Worm (Caenorhabditis elegans): Measurements from ENCODE around the gene F42G8.8.

Gene F42G8.8

ce11 chrIV:8080166-8080565, 38.7 kb upstream of the F42G8.8 start:
- TF ChIP-seq nhr-2 (tag; optimal IDR thresholded peaks at IDR 0.05), result no peak
- TF ChIP-seq nhr-237 (tag; optimal IDR thresholded peaks at IDR 0.05), result no peak
- TF ChIP-seq snpc-4 (tag; optimal IDR thresholded peaks at IDR 0.05), result no peak
- no peak for TF ChIP-seq elt-3 (tag; optimal IDR thresholded peaks at IDR 0.05)
- no peak for TF ChIP-seq hlh-1 (tag; optimal IDR thresholded peaks at IDR 0.05)
- no peak for TF ChIP-seq pha-4 (tag; optimal IDR thresholded peaks at IDR 0.05)
- no peak for TF ChIP-seq mls-2 (tag; optimal IDR thresholded peaks at IDR 0.05)
- TF ChIP-seq zip-8 (tag; optimal IDR thresholded peaks at IDR 0.05), result no peak
- no peak for TF ChIP-seq ces-1 (GFP tag; optimal IDR thresholded peaks at IDR 0.05)
- TF ChIP-seq nhr-76 (tag; optimal IDR thresholded peaks at IDR 0.05), result no peak
- no peak for TF ChIP-seq lin-32 (GFP tag; optimal IDR thresholded peaks at IDR 0.05)
- TF ChIP-seq nhr-28 (tag; optimal IDR thresholded peaks at IDR 0.05), result no peak
- TF ChIP-seq bed-3 (GFP tag; optimal IDR thresholded peaks at IDR 0.05), result no peak

ce11 chrIV:8080782-8081181, 38.1 kb upstream of the F42G8.8 start:
- TF ChIP-seq mep-1 (tag; optimal IDR thresholded peaks at IDR 0.05) (no peak), unc-62 (GFP tag; optimal IDR thresholded peaks at IDR 0.05) (no peak), ces-1 (GFP tag; optimal IDR thresholded peaks at IDR 0.05) (peak; percentile 53), hlh-1 (tag; optimal IDR thresholded peaks at IDR 0.05) (no peak)

ce11 chrIV:8086552-8086951, 32.3 kb upstream of the F42G8.8 start, which contains the start of gene nsy-7:
Gene nsy-7, minus strand, starts transcription at chrIV:8086652.
- no peak for TF ChIP-seq unc-120 (tag; optimal IDR thresholded peaks at IDR 0.05; ENCODE audit: poor library complexity, severe bottlenecking)
- no peak for TF ChIP-seq nhr-76 (tag; optimal IDR thresholded peaks at IDR 0.05)
- no peak for TF ChIP-seq ces-1 (GFP tag; optimal IDR thresholded peaks at IDR 0.05)
- TF ChIP-seq lin-13 (tag; optimal IDR thresholded peaks at IDR 0.05), result no peak
- no peak for TF ChIP-seq M03D4.4 (tag; optimal IDR thresholded peaks at IDR 0.05)
- TF ChIP-seq bed-3 (GFP tag; optimal IDR thresholded peaks at IDR 0.05), result no peak
- TF ChIP-seq mls-2 (tag; optimal IDR thresholded peaks at IDR 0.05), result no peak
- TF ChIP-seq unc-39 (tag; optimal IDR thresholded peaks at IDR 0.05), result no peak
- TF ChIP-seq nhr-28 (tag; optimal IDR thresholded peaks at IDR 0.05), result no peak
- no peak for TF ChIP-seq pha-4 (tag; optimal IDR thresholded peaks at IDR 0.05)
- no peak for TF ChIP-seq lsy-2 (tag; optimal IDR thresholded peaks at IDR 0.05)
- no peak for TF ChIP-seq cnd-1 (tag; optimal IDR thresholded peaks at IDR 0.05)
- TF ChIP-seq ceh-83 (GFP tag; optimal IDR thresholded peaks at IDR 0.05), result no peak
- TF ChIP-seq drap-1 (GFP tag; optimal IDR thresholded peaks at IDR 0.05), result no peak
- TF ChIP-seq hlh-1 (tag; optimal IDR thresholded peaks at IDR 0.05), result no peak
- no peak for TF ChIP-seq ztf-11 (tag; optimal IDR thresholded peaks at IDR 0.05)
- TF ChIP-seq flh-1 (GFP tag; optimal IDR thresholded peaks at IDR 0.05), result no peak
- TF ChIP-seq nhr-2 (tag; optimal IDR thresholded peaks at IDR 0.05), result no peak
- no peak for TF ChIP-seq lin-32 (GFP tag; optimal IDR thresholded peaks at IDR 0.05)
- TF ChIP-seq ceh-39 (tag; optimal IDR thresholded peaks at IDR 0.05), result no peak

- TF ChIP-seq ham-2 (GFP tag; optimal IDR thresholded peaks at IDR 0.05) (no peak), lsy-2 (tag; optimal IDR thresholded peaks at IDR 0.05) (no peak), nhr-2 (tag; optimal IDR thresholded peaks at IDR 0.05) (no peak), elt-3 (tag; optimal IDR thresholded peaks at IDR 0.05) (no peak), bed-3 (GFP tag; optimal IDR thresholded peaks at IDR 0.05) (no peak), sptf-1 (tag; optimal IDR thresholded peaks at IDR 0.05) (no peak), flh-1 (GFP tag; optimal IDR thresholded peaks at IDR 0.05) (no peak), nhr-76 (tag; optimal IDR thresholded peaks at IDR 0.05) (no peak), sem-2 (GFP tag; optimal IDR thresholded peaks at IDR 0.05) (no peak), mab-5 (tag; optimal IDR thresholded peaks at IDR 0.05) (no peak), ces-1 (GFP tag; optimal IDR thresholded peaks at IDR 0.05) (no peak), nhr-28 (tag; optimal IDR thresholded peaks at IDR 0.05) (no peak), mls-2 (tag; optimal IDR thresholded peaks at IDR 0.05) (no peak), ceh-43 (GFP tag; optimal IDR thresholded peaks at IDR 0.05) (no peak), zip-8 (tag; optimal IDR thresholded peaks at IDR 0.05) (no peak), mep-1 (tag; optimal IDR thresholded peaks at IDR 0.05) (no peak)
Measured at ce11 chrIV:8091539-8091938, 27.4 kb upstream of the F42G8.8 start.

- TF ChIP-seq unc-62 (GFP tag; optimal IDR thresholded peaks at IDR 0.05) (no peak), ces-1 (GFP tag; optimal IDR thresholded peaks at IDR 0.05) (peak; percentile 75)
Measured at ce11 chrIV:8096375-8096774, 22.5 kb upstream of the F42G8.8 start.

Data from whole organism, mixed stage, embryonic.